Fruit fly (Drosophila melanogaster): ENCODE data around the gene CG2150.

- TF ChIP-seq Myc (optimal IDR thresholded peaks at IDR 0.05) (no peak), ttk (optimal IDR thresholded peaks at IDR 0.05) (no peak), insv (optimal IDR thresholded peaks at IDR 0.05) (no peak), psq (optimal IDR thresholded peaks at IDR 0.05) (no peak)
Observed at dm6 chr3R:31745629-31746081, 18.9 kb downstream of the CG2150 start, which contains the start of gene awd.

Data from Kc167 (cell line).